Fruit fly (Drosophila melanogaster): ENCODE results near the gene Lgr4.

Gene Lgr4

DNA sequence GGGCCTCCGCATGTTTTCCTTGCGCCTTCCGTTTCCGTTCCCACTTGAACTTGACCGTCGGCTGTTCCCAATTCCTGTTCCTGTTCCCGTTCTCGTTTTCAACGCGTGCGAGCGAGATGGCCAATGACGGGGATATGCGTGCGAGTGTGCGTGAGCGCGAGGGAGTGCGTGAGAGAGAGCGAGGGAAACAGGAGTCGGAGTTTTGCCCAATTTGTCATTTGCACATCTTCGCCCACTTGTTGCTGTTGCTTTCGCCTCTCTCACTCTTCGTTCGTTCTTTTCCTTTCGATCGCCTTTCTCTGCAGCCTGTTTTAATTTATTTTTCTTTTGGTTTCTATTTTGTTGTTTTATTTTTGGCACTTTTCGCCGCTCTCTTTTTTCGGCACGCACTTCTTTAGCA is 77.1 kb downstream of the Lgr4 start (continued):
- TF ChIP-seq Six4 (GFP tag; optimal IDR thresholded peaks at IDR 0.05) (no peak), seq (GFP tag; IDR thresholded peaks at IDR 0.05) (no peak), CG13894 (tag; optimal IDR thresholded peaks at IDR 0.05) (no peak), Dek (tag; optimal IDR thresholded peaks at IDR 0.05) (no peak), CG32532 (GFP tag; IDR thresholded peaks at IDR 0.05) (0 out of 2 replicates have a peak, but pooled peaks have one; percentile 5), CG10321 (GFP tag; IDR thresholded peaks at IDR 0.05) (peak; percentile 38; the same call in 1 of the 2 replicates), ssp (GFP tag; IDR thresholded peaks at IDR 0.05) (no peak), kni (GFP tag; optimal IDR thresholded peaks at IDR 0.05) (peak; percentile 17)

Measured in whole organism, embryonic.